Fruit fly (Drosophila melanogaster): ENCODE results near the gene Cox17.
A peak's percentile ranks its signal among the peaks of the same experiment; 100 is the strongest.

The Cox17 gene

DNA sequence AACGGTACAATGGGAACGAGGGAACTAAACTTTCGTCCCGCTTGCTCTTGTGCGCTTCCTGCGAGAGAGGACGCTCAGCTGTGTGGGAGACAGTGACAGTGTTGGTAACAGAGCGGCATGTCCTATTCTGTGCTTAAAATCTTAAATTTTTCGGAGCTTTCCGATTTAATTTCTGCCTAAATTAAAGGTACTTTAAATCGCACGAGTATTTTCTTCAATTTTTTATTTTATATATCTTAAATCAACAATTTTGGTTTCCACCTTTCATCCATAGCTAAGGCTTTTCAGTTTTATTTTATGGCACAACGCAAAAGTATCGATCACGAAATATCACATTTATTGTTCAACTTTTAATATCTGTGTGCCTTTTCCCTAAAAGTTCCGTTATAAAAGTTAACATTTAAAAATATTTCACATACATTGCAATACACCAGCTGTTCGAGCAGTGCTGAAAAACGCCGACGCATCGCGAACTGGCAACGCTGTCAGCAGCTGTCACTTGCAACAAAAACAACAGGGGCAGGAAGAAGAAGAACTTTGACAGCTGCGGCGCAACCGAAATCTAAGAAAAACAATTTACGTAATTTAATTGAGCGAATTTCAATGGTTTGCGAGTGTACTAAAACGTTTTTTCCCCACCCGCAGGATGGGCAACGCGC is 21.0 kb downstream of the Cox17 start, which contains the start of the genes hiw and ND-B18 (continued):
- TF ChIP-seq CG1832 (GFP tag; optimal IDR thresholded peaks at IDR 0.05) (no peak), Dip2 (GFP tag; IDR thresholded peaks at IDR 0.05) (no peak), sens-2 (GFP tag; IDR thresholded peaks at IDR 0.05) (no peak), chinmo (GFP tag; IDR thresholded peaks at IDR 0.05; ENCODE audit: partially characterized antibody) (no peak), danr (GFP tag; IDR thresholded peaks at IDR 0.05) (no peak), cwo (GFP tag; optimal IDR thresholded peaks at IDR 0.05) (no peak), Usf (GFP tag; optimal IDR thresholded peaks at IDR 0.05) (no peak), grn (GFP tag; optimal IDR thresholded peaks at IDR 0.05) (no peak), tap (tag; optimal IDR thresholded peaks at IDR 0.05) (no peak), p53 (GFP tag; optimal IDR thresholded peaks at IDR 0.05) (peak; percentile 13), Hmx (GFP tag; optimal IDR thresholded peaks at IDR 0.05) (no peak), sisA (GFP tag; IDR thresholded peaks at IDR 0.05) (no peak), HmgZ (tag; optimal IDR thresholded peaks at IDR 0.05) (peak; percentile 67), CG34422 (GFP tag; IDR thresholded peaks at IDR 0.05) (no peak; the same call in 2 of the 3 replicates), CG12659 (GFP tag; optimal IDR thresholded peaks at IDR 0.05) (peak; percentile 71), ac (GFP tag; optimal IDR thresholded peaks at IDR 0.05) (no peak), H2.0 (GFP tag; IDR thresholded peaks at IDR 0.05) (no peak), croc (GFP tag; conservative IDR thresholded peaks at IDR 0.05) (no peak), CG7556 (GFP tag; optimal IDR thresholded peaks at IDR 0.05) (peak; percentile 4), CG10654 (GFP tag; optimal IDR thresholded peaks at IDR 0.05) (no peak), caup (GFP tag; optimal IDR thresholded peaks at IDR 0.05; ENCODE audit: severe bottlenecking) (peak; percentile 43), CG8388 (GFP tag; optimal IDR thresholded peaks at IDR 0.05) (no peak), Xbp1 (GFP tag; optimal IDR thresholded peaks at IDR 0.05) (peak; percentile 21), chn (GFP tag; optimal IDR thresholded peaks at IDR 0.05) (no peak), Six4 (GFP tag; optimal IDR thresholded peaks at IDR 0.05) (no peak), ro (GFP tag; IDR thresholded peaks at IDR 0.05) (no peak), salm (tag; optimal IDR thresholded peaks at IDR 0.05) (no peak), MBD-R2 (GFP tag; IDR thresholded peaks at IDR 0.05) (peak; percentile 91), CG13296 (GFP tag; optimal IDR thresholded peaks at IDR 0.05) (no peak), mam (GFP tag; optimal IDR thresholded peaks at IDR 0.05) (peak; percentile 39), CG15011 (GFP tag; optimal IDR thresholded peaks at IDR 0.05) (no peak), cato (GFP tag; optimal IDR thresholded peaks at IDR 0.05; ENCODE audit: borderline replicate concordance) (no peak), Mrtf (GFP tag; IDR thresholded peaks at IDR 0.05) (no peak), Asciz (GFP tag; optimal IDR thresholded peaks at IDR 0.05) (no peak), shn (GFP tag; optimal IDR thresholded peaks at IDR 0.05) (peak; percentile 4), ewg (GFP tag; optimal IDR thresholded peaks at IDR 0.05) (peak; percentile 4), Dip3 (GFP tag; optimal IDR thresholded peaks at IDR 0.05) (peak; percentile 5), CG6272 (GFP tag; IDR thresholded peaks at IDR 0.05) (no peak), Antp (GFP tag; optimal IDR thresholded peaks at IDR 0.05) (peak; percentile 10), org-1 (GFP tag; optimal IDR thresholded peaks at IDR 0.05) (no peak), pzg (GFP tag; optimal IDR thresholded peaks at IDR 0.05) (peak; percentile 83), fd96Cb (tag; optimal IDR thresholded peaks at IDR 0.05) (no peak), Dbx (GFP tag; IDR thresholded peaks at IDR 0.05) (peak; percentile 45; the same call in 1 of the 3 replicates), CG11560 (tag; IDR thresholded peaks at IDR 0.05) (no peak), gsb (GFP tag; IDR thresholded peaks at IDR 0.05) (no peak), crp (GFP tag; optimal IDR thresholded peaks at IDR 0.05) (peak; percentile 93 to 99), inv (GFP tag; IDR thresholded peaks at IDR 0.05; ENCODE audit: partially characterized antibody) (peak; percentile 24; the same call in 1 of the 2 replicates), sima (GFP tag; optimal IDR thresholded peaks at IDR 0.05) (no peak), CG14710 (tag; optimal IDR thresholded peaks at IDR 0.05) (peak; percentile 46), CG4328 (GFP tag; optimal IDR thresholded peaks at IDR 0.05) (no peak)

Data from whole organism, embryonic.